Worm (Caenorhabditis elegans): ENCODE data around the gene cnc-2.

Gene cnc-2

DNA sequence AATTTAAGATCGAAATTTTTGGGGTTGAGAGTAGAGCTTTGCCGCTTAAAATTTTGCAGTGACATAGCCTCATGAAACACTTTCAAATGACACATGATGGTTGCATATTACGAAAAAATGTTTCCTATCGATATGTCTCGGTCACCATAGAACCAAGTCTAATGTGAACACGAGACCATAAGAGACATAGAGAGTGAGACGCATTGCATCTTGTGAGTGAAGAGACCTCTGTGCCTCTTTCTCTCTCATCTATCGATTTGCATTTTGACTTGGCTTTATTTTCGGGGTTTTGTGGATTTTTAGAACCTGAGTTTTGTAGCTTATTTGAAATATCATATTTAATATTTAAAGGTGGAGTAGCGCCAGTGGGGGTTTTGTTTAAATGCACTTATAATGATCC lies 17.0 kb upstream of the cnc-2 start (continued):
- no peak for TF ChIP-seq ama-1 (optimal IDR thresholded peaks at IDR 0.05)
- TF ChIP-seq efl-1 (optimal IDR thresholded peaks at IDR 0.05), result peak; percentile 8 to 17
- peak in 1 of 2 experiments; percentile 71 for TF ChIP-seq efl-1 (GFP tag; optimal IDR thresholded peaks at IDR 0.05 in 1 of 2)
- no peak for TF ChIP-seq sup-37 (GFP tag; optimal IDR thresholded peaks at IDR 0.05)
- TF ChIP-seq nhr-19 (GFP tag; conservative IDR thresholded peaks at IDR 0.05), result no peak
- no peak for TF ChIP-seq zip-4 (GFP tag; optimal IDR thresholded peaks at IDR 0.05)
- TF ChIP-seq nhr-71 (tag; optimal IDR thresholded peaks at IDR 0.05), result peak; percentile 43
- TF ChIP-seq zag-1 (tag; optimal IDR thresholded peaks at IDR 0.05), result no peak
- no peak for TF ChIP-seq dsc-1 (tag; optimal IDR thresholded peaks at IDR 0.05)
- no peak for TF ChIP-seq isw-1 (GFP tag; IDR thresholded peaks at IDR 0.05)
- TF ChIP-seq fkh-10 (GFP tag; optimal IDR thresholded peaks at IDR 0.05), result no peak
- TF ChIP-seq mep-1 (tag; optimal IDR thresholded peaks at IDR 0.05), result no peak
- peak; percentile 55 for TF ChIP-seq fkh-8 (tag; optimal IDR thresholded peaks at IDR 0.05)
- no peak for TF ChIP-seq irx-1 (tag; optimal IDR thresholded peaks at IDR 0.05)
- no peak for TF ChIP-seq sptf-1 (tag; optimal IDR thresholded peaks at IDR 0.05)
- TF ChIP-seq fkh-4 (tag; optimal IDR thresholded peaks at IDR 0.05; ENCODE audit: borderline replicate concordance), result no peak
- no peak for TF ChIP-seq egl-27 (tag; optimal IDR thresholded peaks at IDR 0.05)
- TF ChIP-seq egl-13 (tag; optimal IDR thresholded peaks at IDR 0.05), result no peak
- no peak for TF ChIP-seq nhr-237 (tag; optimal IDR thresholded peaks at IDR 0.05)
- TF ChIP-seq nhr-85 (tag), result no peak
- TF ChIP-seq unc-86 (tag; optimal IDR thresholded peaks at IDR 0.05), result no peak
- no peak for TF ChIP-seq nhr-11 (tag; optimal IDR thresholded peaks at IDR 0.05)
- TF ChIP-seq mdl-1 (tag; optimal IDR thresholded peaks at IDR 0.05), result peak in 1 of 2 experiments; percentile 11
- TF ChIP-seq ceh-88 (GFP tag; IDR thresholded peaks at IDR 0.05), result no peak
- no peak for TF ChIP-seq ets-5 (GFP tag; IDR thresholded peaks at IDR 0.05)
- TF ChIP-seq lin-14 (GFP tag; optimal IDR thresholded peaks at IDR 0.05), result no peak
- TF ChIP-seq nhr-28 (tag; optimal IDR thresholded peaks at IDR 0.05), result no peak
- peak; percentile 11 to 62 for TF ChIP-seq lin-35 (GFP tag; optimal IDR thresholded peaks at IDR 0.05)
- TF ChIP-seq lin-39 (tag; optimal IDR thresholded peaks at IDR 0.05), result no peak
- no peak for TF ChIP-seq rnt-1 (tag; optimal IDR thresholded peaks at IDR 0.05)
- no peak for TF ChIP-seq Y116A8C.19 (tag; optimal IDR thresholded peaks at IDR 0.05; ENCODE audit: borderline replicate concordance)
- TF ChIP-seq tlp-1 (tag; optimal IDR thresholded peaks at IDR 0.05), result no peak
- no peak for TF ChIP-seq tbx-2 (tag; optimal IDR thresholded peaks at IDR 0.05)
- TF ChIP-seq nhr-47 (tag; optimal IDR thresholded peaks at IDR 0.05), result peak; percentile 8
- no peak for TF ChIP-seq ceh-90 (tag; optimal IDR thresholded peaks at IDR 0.05)
- TF ChIP-seq mab-9 (GFP tag; IDR thresholded peaks at IDR 0.05), result no peak
- peak; percentile 26 for TF ChIP-seq snu-23 (GFP tag; optimal IDR thresholded peaks at IDR 0.05)
- peak; percentile 21 for TF ChIP-seq nhr-20 (tag; optimal IDR thresholded peaks at IDR 0.05)
- no peak for TF ChIP-seq lir-3 (tag; optimal IDR thresholded peaks at IDR 0.05; ENCODE audit: poor library complexity)
- no peak for TF ChIP-seq unc-62 (GFP tag; optimal IDR thresholded peaks at IDR 0.05)
- no peak for TF ChIP-seq grh-1 (GFP tag; IDR thresholded peaks at IDR 0.05)

DNA sequence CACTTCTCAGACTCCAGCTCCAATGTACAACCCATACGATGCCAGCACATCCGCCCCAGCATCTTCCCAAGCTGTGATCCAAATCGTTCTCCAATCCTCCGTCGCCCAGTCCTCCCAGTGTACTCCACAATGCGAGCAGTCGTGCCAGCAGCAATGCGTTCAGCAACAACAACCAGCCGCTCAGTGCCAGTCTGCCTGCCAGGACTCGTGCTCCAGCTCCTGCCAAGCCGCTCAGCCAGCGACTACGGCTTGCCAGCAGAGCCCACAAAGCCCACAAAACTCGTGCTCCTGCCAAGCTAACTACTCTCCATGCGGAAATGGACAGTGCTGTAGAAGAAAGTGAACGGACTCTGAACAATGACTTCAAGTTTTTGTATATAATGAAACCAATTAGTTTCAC lies 15.9 kb upstream of the cnc-2 start:
- TF ChIP-seq efl-1 (optimal IDR thresholded peaks at IDR 0.05) (no peak), efl-1 (GFP tag; optimal IDR thresholded peaks at IDR 0.05 in 1 of 2) (peak in 1 of 2 experiments; percentile 40), ceh-8 (GFP tag; optimal IDR thresholded peaks at IDR 0.05) (no peak)

DNA sequence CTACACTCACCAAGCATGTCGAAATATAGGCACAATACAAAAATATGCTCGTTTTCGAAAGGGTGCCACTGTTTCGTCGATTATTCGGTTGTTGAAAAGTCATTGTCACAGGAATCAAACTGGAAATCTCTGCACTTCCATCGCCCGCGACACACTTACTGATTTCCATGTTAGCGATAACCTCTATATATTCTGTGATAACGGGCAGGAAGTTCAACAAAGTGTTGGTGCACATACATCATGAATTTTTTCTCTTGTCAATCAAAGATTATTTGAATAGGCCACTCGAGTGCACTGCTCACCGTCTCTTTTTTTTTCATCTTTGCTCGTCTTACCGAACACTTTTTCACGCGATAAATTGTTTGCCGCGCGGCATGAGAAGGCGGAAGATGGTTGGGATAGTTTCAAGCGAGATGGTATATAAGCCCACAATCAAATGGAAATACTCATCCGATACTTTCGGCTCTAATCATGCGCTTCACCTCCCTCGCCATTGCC lies 14.6 kb upstream of the cnc-2 start, which contains the start of the genes fpn-1.2 and pqn-54:
TSS of gene fpn-1.2 (minus strand) at position 157 of the 498 bp plus-strand sequence.
TSS of gene pqn-54 (plus strand) at position 448 of the 498 bp plus-strand sequence.
- no peak for TF ChIP-seq tlp-1 (tag; optimal IDR thresholded peaks at IDR 0.05)
- TF ChIP-seq C34B4.2 (tag; optimal IDR thresholded peaks at IDR 0.05), result no peak
- peak; percentile 10 for TF ChIP-seq elt-2 (tag; optimal IDR thresholded peaks at IDR 0.05)
- no peak for TF ChIP-seq ama-1 (optimal IDR thresholded peaks at IDR 0.05)
- TF ChIP-seq swsn-7 (tag; optimal IDR thresholded peaks at IDR 0.05), result no peak
- TF ChIP-seq xbp-1 (tag; optimal IDR thresholded peaks at IDR 0.05), result no peak
- TF ChIP-seq dsc-1 (tag; optimal IDR thresholded peaks at IDR 0.05), result no peak

All from whole organism, L1 larva.